Worm (Caenorhabditis elegans): ENCODE data around the gene hsp-60.

The hsp-60 gene

ce11 chrIII:1621330-1621729 is 1.8 kb downstream of the hsp-60 start:
- TF ChIP-seq nfyb-1 (GFP tag; IDR thresholded peaks at IDR 0.05), result peak; percentile 56; the same call in 1 of the 2 replicates
- peak; percentile 45; the same call in 1 of the 2 replicates for TF ChIP-seq zfh-2 (GFP tag; conservative IDR thresholded peaks at IDR 0.05)
- no peak for TF ChIP-seq ekl-4 (GFP tag; IDR thresholded peaks at IDR 0.05)
- no peak for TF ChIP-seq ztf-3 (GFP tag; optimal IDR thresholded peaks at IDR 0.05)
- no peak for TF ChIP-seq atf-7 (tag; optimal IDR thresholded peaks at IDR 0.05)
- TF ChIP-seq hmg-20 (GFP tag; IDR thresholded peaks at IDR 0.05), result 0 out of 2 replicates have a peak, but pooled peaks have one; percentile 5
- no peak for TF ChIP-seq lsy-27 (tag; optimal IDR thresholded peaks at IDR 0.05; ENCODE audit: borderline replicate concordance, insufficient read depth)
- no peak for TF ChIP-seq ets-4 (GFP tag; optimal IDR thresholded peaks at IDR 0.05)
- TF ChIP-seq hsf-1 (GFP tag; IDR thresholded peaks at IDR 0.05), result peak; percentile 24; the same call in 1 of the 2 replicates

- TF ChIP-seq aptf-3 (GFP tag; IDR thresholded peaks at IDR 0.05) (no peak), nfyb-1 (GFP tag; IDR thresholded peaks at IDR 0.05) (peak; percentile 65), nhr-80 (tag; optimal IDR thresholded peaks at IDR 0.05) (peak; percentile 48), akir-1 (GFP tag; optimal IDR thresholded peaks at IDR 0.05) (no peak), rcor-1 (GFP tag; IDR thresholded peaks at IDR 0.05) (no peak), attf-6 (GFP tag; IDR thresholded peaks at IDR 0.05) (no peak)
Measured at ce11 chrIII:1622329-1622728, 2.8 kb downstream of the hsp-60 start.

ce11 chrIII:1625660-1626275 is 6.2 kb downstream of the hsp-60 start:
- TF ChIP-seq dpl-1 (GFP tag; optimal IDR thresholded peaks at IDR 0.05) (no peak), dox-1 (GFP tag; IDR thresholded peaks at IDR 0.05) (peak; percentile 50; the same call in 1 of the 2 replicates), bed-1 (GFP tag; IDR thresholded peaks at IDR 0.05) (0 out of 2 replicates have a peak, but pooled peaks have one; percentile 26), let-607 (tag; optimal IDR thresholded peaks at IDR 0.05) (no peak), pbrm-1 (GFP tag; IDR thresholded peaks at IDR 0.05) (0 out of 2 replicates have a peak, but pooled peaks have one; percentile 56), ceh-40 (GFP tag; IDR thresholded peaks at IDR 0.05) (0 out of 2 replicates have a peak, but pooled peaks have one; percentile 18), tbp1 (GFP tag; optimal IDR thresholded peaks at IDR 0.05) (peak; percentile 36), ets-4 (GFP tag; optimal IDR thresholded peaks at IDR 0.05) (no peak), rpc-1 (optimal IDR thresholded peaks at IDR 0.05) (no peak), rpc-1 (tag; optimal IDR thresholded peaks at IDR 0.05) (no peak), madf-8 (GFP tag; conservative IDR thresholded peaks at IDR 0.05) (no peak), egrh-3 (GFP tag; IDR thresholded peaks at IDR 0.05) (peak; percentile 46; the same call in 1 of the 2 replicates), ztf-3 (GFP tag; optimal IDR thresholded peaks at IDR 0.05) (peak; percentile 2), Y79H2A.3 (GFP tag; conservative IDR thresholded peaks at IDR 0.05) (no peak), akir-1 (GFP tag; optimal IDR thresholded peaks at IDR 0.05) (no peak), D2030.7 (GFP tag; IDR thresholded peaks at IDR 0.05) (no peak), Y95B8A.8 (GFP tag; IDR thresholded peaks at IDR 0.05) (no peak), egl-18 (GFP tag; IDR thresholded peaks at IDR 0.05) (no peak), Y56A3A.18 (GFP tag; IDR thresholded peaks at IDR 0.05) (peak; percentile 71), ceh-58 (GFP tag; IDR thresholded peaks at IDR 0.05) (no peak), B0035.1 (tag; optimal IDR thresholded peaks at IDR 0.05) (peak; percentile 14), attf-5 (GFP tag; optimal IDR thresholded peaks at IDR 0.05) (peak; percentile 15), tlf-1 (GFP tag; optimal IDR thresholded peaks at IDR 0.05) (no peak), nhr-27 (tag; optimal IDR thresholded peaks at IDR 0.05) (no peak), gei-17 (GFP tag; optimal IDR thresholded peaks at IDR 0.05) (no peak), aptf-2 (GFP tag; conservative IDR thresholded peaks at IDR 0.05) (no peak), B0019.2 (GFP tag; conservative IDR thresholded peaks at IDR 0.05) (no peak), B0261.1 (tag; optimal IDR thresholded peaks at IDR 0.05) (peak; percentile 21), ztf-25 (GFP tag; IDR thresholded peaks at IDR 0.05) (peak; percentile 67; the same call in 1 of the 2 replicates), ceh-91 (GFP tag; IDR thresholded peaks at IDR 0.05) (no peak), lsy-27 (tag; optimal IDR thresholded peaks at IDR 0.05; ENCODE audit: borderline replicate concordance, insufficient read depth) (no peak), lin-35 (GFP tag; optimal IDR thresholded peaks at IDR 0.05) (no peak), madf-10 (tag; optimal IDR thresholded peaks at IDR 0.05) (peak; percentile 32), snpc-1.3 (tag; optimal IDR thresholded peaks at IDR 0.05; ENCODE audit: insufficient read depth) (no peak)

Measured in whole organism, young adult.